Worm (Caenorhabditis elegans): Measurements from ENCODE around the gene F09B9.4.

ce11 chrX:10167005-10167404, 6.6 kb downstream of the F09B9.4 start, which contains the start of gene rnp-9:
- no peak for TF ChIP-seq nhr-23 (tag; optimal IDR thresholded peaks at IDR 0.05)
- no peak for TF ChIP-seq snpc-4 (tag; optimal IDR thresholded peaks at IDR 0.05)
- TF ChIP-seq ztf-11 (tag; optimal IDR thresholded peaks at IDR 0.05), result no peak
- no peak for TF ChIP-seq elt-2 (tag; optimal IDR thresholded peaks at IDR 0.05)
- no peak for TF ChIP-seq nhr-67 (tag; optimal IDR thresholded peaks at IDR 0.05)
- no peak for TF ChIP-seq unc-39 (tag; optimal IDR thresholded peaks at IDR 0.05)
- no peak for TF ChIP-seq nhr-12 (tag; optimal IDR thresholded peaks at IDR 0.05)
- no peak for TF ChIP-seq sea-2 (GFP tag; optimal IDR thresholded peaks at IDR 0.05)
- TF ChIP-seq fkh-10 (GFP tag; optimal IDR thresholded peaks at IDR 0.05), result no peak
- TF ChIP-seq lin-39 (tag; optimal IDR thresholded peaks at IDR 0.05), result no peak
- TF ChIP-seq pha-4 (tag; optimal IDR thresholded peaks at IDR 0.05), result no peak
- no peak for TF ChIP-seq nfya-1 (tag; optimal IDR thresholded peaks at IDR 0.05; ENCODE audit: insufficient read depth)
- no peak for TF ChIP-seq nhr-77 (tag; optimal IDR thresholded peaks at IDR 0.05)
